Worm (Caenorhabditis elegans): ENCODE results near the gene F40H6.5.

DNA sequence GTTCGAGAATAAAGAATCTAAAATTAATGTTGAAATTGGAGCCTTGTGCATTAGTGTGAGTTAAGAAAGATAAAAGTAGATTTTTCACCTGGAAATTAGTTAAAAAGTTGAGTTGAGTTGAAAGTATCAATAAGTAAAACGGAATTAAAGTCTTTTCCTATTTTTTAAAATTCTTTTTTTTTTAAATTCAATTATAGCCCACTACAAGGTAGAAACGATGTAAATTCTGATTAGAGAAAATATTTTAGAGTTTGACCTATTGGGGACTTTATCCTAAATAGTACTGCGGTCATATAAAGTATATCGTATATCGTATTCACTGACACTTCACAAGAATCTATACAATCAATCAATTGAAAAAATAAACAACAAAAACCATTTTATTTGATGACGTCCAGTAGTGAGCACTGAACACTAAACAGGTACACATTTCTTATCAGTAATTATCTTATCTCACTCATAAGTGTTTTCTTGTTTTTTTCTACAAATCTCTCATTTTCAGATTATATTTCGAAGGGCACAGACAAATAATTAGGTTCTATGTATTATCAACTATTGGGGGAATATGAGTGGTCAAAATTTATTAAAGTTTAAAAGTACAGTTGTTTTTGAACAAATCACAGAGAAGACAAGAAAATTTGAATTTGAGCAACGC lies 32.2 kb upstream of the F40H6.5 start, which contains the start of gene wht-1:
- TF ChIP-seq madf-10 (tag; optimal IDR thresholded peaks at IDR 0.05), result no peak
- TF ChIP-seq lir-1 (GFP tag; conservative IDR thresholded peaks at IDR 0.05), result no peak

All from whole organism, young adult.